Fruit fly (Drosophila melanogaster) whole organism, prepupa: ENCODE measurements around the gene CG7370.

Experiments
- Blimp-1 ChIP-seq: fragments of 200-800 bp; sonication (Bioruptor generic); optimal IDR thresholded peaks from 3 replicates; lab custom pipeline; 2017; ENCODE audit warnings: missing biosample characterization, missing genetic modification characterization, mild to moderate bottlenecking, moderate library complexity, missing genetic modification reagents
- CG10631 ChIP-seq: fragments of 200-800 bp; sonication (Bioruptor generic); optimal IDR thresholded peaks from 2 replicates; lab custom pipeline; 2016; ENCODE audit warnings: missing biosample characterization, missing genetic modification characterization
- CG11294 ChIP-seq: fragments of 200-800 bp; sonication (Bioruptor generic); IDR thresholded peaks from 2 replicates; pipeline ENCODE4 v1.3.6; 2022; ENCODE audit warnings: missing biosample characterization, missing genetic modification characterization
- CG15336 ChIP-seq: fragments of 200-800 bp; sonication (Bioruptor generic); IDR thresholded peaks from 2 replicates; pipeline ENCODE4 v1.3.6; 2022; ENCODE audit warnings: missing biosample characterization, missing genetic modification characterization
- CG1621 ChIP-seq: fragments of 200-800 bp; sonication (Bioruptor generic); optimal IDR thresholded peaks from 3 replicates; lab custom pipeline; 2018; ENCODE audit warnings: missing biosample characterization, mild to moderate bottlenecking, missing genetic modification characterization
- CG3032 ChIP-seq: fragments of 200-800 bp; optimal IDR thresholded peaks from 2 replicates; lab custom pipeline; 2019; ENCODE audit warnings: missing biosample characterization, mild to moderate bottlenecking, missing genetic modification characterization, moderate library complexity
- CG34406 ChIP-seq: fragments of 200-800 bp; sonication (Bioruptor generic); optimal IDR thresholded peaks from 3 replicates; lab custom pipeline; 2016; ENCODE audit warnings: missing biosample characterization, missing genetic modification characterization
- CG6163 ChIP-seq: fragments of 200-800 bp; sonication (Bioruptor generic); IDR thresholded peaks from 3 replicates; pipeline ENCODE4 v1.3.6; 2022; ENCODE audit warnings: missing biosample characterization, missing genetic modification characterization
- CG6792 ChIP-seq: fragments of 200-800 bp; sonication (Bioruptor generic); optimal IDR thresholded peaks from 3 replicates; lab custom pipeline; 2016; ENCODE audit warnings: missing biosample characterization, missing genetic modification characterization
- CG6808 ChIP-seq: fragments of 200-800 bp; sonication (Bioruptor generic); optimal IDR thresholded peaks from 3 replicates; lab custom pipeline; 2017; ENCODE audit warnings: missing biosample characterization, missing genetic modification characterization, mild to moderate bottlenecking, moderate library complexity, missing genetic modification reagents
- CG6854 ChIP-seq: fragments of 200-800 bp; sonication (Bioruptor generic); optimal IDR thresholded peaks from 2 replicates; lab custom pipeline; 2017; ENCODE audit warnings: missing biosample characterization, mild to moderate bottlenecking, missing genetic modification characterization
- CG8319 ChIP-seq: fragments of 200-800 bp; sonication (Bioruptor generic); optimal IDR thresholded peaks from 3 replicates; lab custom pipeline; 2016; ENCODE audit warnings: missing biosample characterization, missing genetic modification characterization
- CG8632 ChIP-seq: fragments of 200-800 bp; sonication (Bioruptor generic); optimal IDR thresholded peaks from 3 replicates; lab custom pipeline; 2016; ENCODE audit warnings: missing biosample characterization, missing genetic modification characterization
- Eip75B ChIP-seq: fragments of 200-800 bp; sonication (Bioruptor generic); optimal IDR thresholded peaks from 3 replicates; lab custom pipeline; 2016; ENCODE audit warnings: missing biosample characterization, missing genetic modification characterization
- Eip78C ChIP-seq: fragments of 200-800 bp; sonication (Bioruptor generic); peaks from one replicate; lab custom pipeline; 2016; ENCODE audit warnings: missing biosample characterization, missing genetic modification characterization
- Eip93F ChIP-seq: fragments of 200-800 bp; sonication (Bioruptor generic); optimal IDR thresholded peaks from 2 replicates; lab custom pipeline; 2016; ENCODE audit warnings: missing biosample characterization, mild to moderate bottlenecking, missing genetic modification characterization
- Ets96B ChIP-seq: fragments of 200-800 bp; optimal IDR thresholded peaks from 2 replicates; lab custom pipeline; 2019; ENCODE audit warnings: missing biosample characterization, mild to moderate bottlenecking, missing genetic modification characterization, moderate library complexity
- Gug ChIP-seq: fragments of 200-800 bp; sonication (Bioruptor generic); IDR thresholded peaks from 2 replicates; pipeline ENCODE4 v1.3.6; 2022; ENCODE audit warnings: missing biosample characterization, missing genetic modification characterization
- Hr38 ChIP-seq: sonication (Bioruptor generic); optimal IDR thresholded peaks from 2 replicates; lab custom pipeline; 2016; ENCODE audit warnings: missing biosample characterization, missing genetic modification characterization
- Hr39 ChIP-seq: fragments of 200-800 bp; sonication (Bioruptor generic); optimal IDR thresholded peaks from 2 replicates; lab custom pipeline; 2016; ENCODE audit warnings: missing biosample characterization, missing genetic modification characterization
- Hr4 ChIP-seq: fragments of 200-800 bp; sonication (Bioruptor generic); optimal IDR thresholded peaks from 3 replicates; lab custom pipeline; 2016; ENCODE audit warnings: missing biosample characterization, missing genetic modification characterization
- Smox ChIP-seq: fragments of 200-800 bp; sonication (Bioruptor generic); optimal IDR thresholded peaks from 3 replicates; lab custom pipeline; 2016; ENCODE audit warnings: missing biosample characterization, missing genetic modification characterization
- Sox102F ChIP-seq: fragments of 200-800 bp; sonication (Bioruptor generic); optimal IDR thresholded peaks from 2 replicates; lab custom pipeline; 2016; ENCODE audit warnings: missing biosample characterization, mild to moderate bottlenecking, missing genetic modification characterization
- Sox15 ChIP-seq: fragments of 200-800 bp; sonication (Bioruptor generic); optimal IDR thresholded peaks from 3 replicates; lab custom pipeline; 2016; ENCODE audit warnings: missing biosample characterization, missing genetic modification characterization
- achi ChIP-seq: fragments of 200-800 bp; sonication (Bioruptor generic); optimal IDR thresholded peaks from 3 replicates; lab custom pipeline; 2016; ENCODE audit warnings: missing biosample characterization, missing genetic modification characterization
- acj6 ChIP-seq: fragments of 200-800 bp; sonication (Bioruptor generic); optimal IDR thresholded peaks from 3 replicates; lab custom pipeline; 2016; ENCODE audit warnings: missing biosample characterization, missing genetic modification characterization
- cyc ChIP-seq: fragments of 200-800 bp; sonication (Bioruptor generic); optimal IDR thresholded peaks from 3 replicates; lab custom pipeline; 2016; ENCODE audit warnings: missing biosample characterization, missing genetic modification characterization
- dsx ChIP-seq: fragments of 200-800 bp; optimal IDR thresholded peaks from 3 replicates; lab custom pipeline; 2019; ENCODE audit warnings: missing biosample characterization, mild to moderate bottlenecking, missing genetic modification characterization, moderate library complexity; ENCODE audit not compliant: poor library complexity, severe bottlenecking
- eg ChIP-seq: fragments of 200-800 bp; sonication (Bioruptor generic); IDR thresholded peaks from 3 replicates; pipeline ENCODE4 v1.3.6; 2022; ENCODE audit warnings: missing biosample characterization, missing genetic modification characterization
- esn ChIP-seq: fragments of 200-800 bp; sonication (Bioruptor generic); optimal IDR thresholded peaks from 2 replicates; lab custom pipeline; 2016; ENCODE audit warnings: missing biosample characterization, mild to moderate bottlenecking, missing genetic modification characterization, moderate library complexity
- fd59A ChIP-seq: fragments of 200-800 bp; sonication (Bioruptor generic); optimal IDR thresholded peaks from 2 replicates; lab custom pipeline; 2017; ENCODE audit warnings: missing biosample characterization, mild to moderate bottlenecking, missing genetic modification characterization, missing genetic modification reagents
- fd85E ChIP-seq: fragments of 200-800 bp; sonication (Bioruptor generic); optimal IDR thresholded peaks from 3 replicates; lab custom pipeline; 2016; ENCODE audit warnings: missing biosample characterization, missing genetic modification characterization
- lz ChIP-seq: fragments of 200-800 bp; sonication (Bioruptor generic); optimal IDR thresholded peaks from 3 replicates; lab custom pipeline; 2016; ENCODE audit warnings: missing biosample characterization, missing genetic modification characterization
- net ChIP-seq: fragments of 200-800 bp; sonication (Bioruptor generic); optimal IDR thresholded peaks from 3 replicates; lab custom pipeline; 2016; ENCODE audit warnings: missing biosample characterization, missing genetic modification characterization
- salr ChIP-seq, 2 experiments: fragments of 200-800 bp; sonication (Bioruptor generic); optimal IDR thresholded peaks; 3 replicates each; lab custom pipeline; 2016 to 2018; ENCODE audit warnings: missing biosample characterization in 2 of 2, missing genetic modification characterization in 2 of 2, mild to moderate bottlenecking in 1 of 2
- ss ChIP-seq, 2 experiments: fragments of 200-800 bp; sonication (Bioruptor generic); optimal IDR thresholded peaks; 2 replicates in 1 of 2; 3 replicates in 1 of 2; lab custom pipeline; 2017 to 2018; ENCODE audit warnings: mild to moderate bottlenecking in 2 of 2, missing biosample characterization in 2 of 2, missing genetic modification characterization in 2 of 2, moderate library complexity in 1 of 2
- svp ChIP-seq: fragments of 200-800 bp; sonication (Bioruptor generic); peaks from one replicate; lab custom pipeline; 2016; ENCODE audit warnings: missing biosample characterization, missing genetic modification characterization
- topi ChIP-seq: fragments of 200-800 bp; sonication (Bioruptor generic); optimal IDR thresholded peaks from 3 replicates; lab custom pipeline; 2016; ENCODE audit warnings: missing biosample characterization, missing genetic modification characterization

CG7370 gene

dm6 chr3L:21728616-21729047 lies 41.0 kb upstream of the CG7370 start, which contains the start of the genes CG11247 and Polr2H (continued):
- TF ChIP-seq fd59A (peak; percentile 68), Eip78C (peak; percentile 93), acj6 (GFP tag; lab: Kevin White, UChicago) (peak; percentile 93), Sox102F (GFP tag; lab: Kevin White, UChicago) (peak; percentile 86), CG10631 (GFP tag; lab: Kevin White, UChicago) (peak; percentile 91), CG6792 (GFP tag; lab: Kevin White, UChicago) (peak; percentile 83), CG6854 (GFP tag; lab: Kevin White, UChicago) (no peak), CG8632 (peak; percentile 63), Hr38 (GFP tag; lab: Kevin White, UChicago) (peak; percentile 79), Eip75B (GFP tag; lab: Kevin White, UChicago) (peak; percentile 88), topi (peak; percentile 88), ss (GFP tag; optimal IDR thresholded peaks at IDR 0.05; lab: Kevin White, UChicago) (peak; percentile 29 to 60), lz (GFP tag; lab: Kevin White, UChicago) (peak; percentile 94), eg (GFP tag; lab: Robert Waterston, UW) (peak; percentile 87), Smox (GFP tag; lab: Kevin White, UChicago) (peak; percentile 86), CG6163 (GFP tag; lab: Robert Waterston, UW) (peak; percentile 92), net (GFP tag; lab: Kevin White, UChicago) (peak; percentile 83), Eip93F (GFP tag; lab: Kevin White, UChicago) (peak; percentile 31), fd85E (GFP tag; lab: Kevin White, UChicago) (peak; percentile 58), CG3032 (tag; lab: Kevin White, UChicago) (peak; percentile 88), CG34406 (peak; percentile 79), CG8319 (GFP tag; lab: Kevin White, UChicago) (peak; percentile 80), CG6808 (GFP tag; lab: Kevin White, UChicago) (peak; percentile 61), CG15336 (GFP tag; lab: Robert Waterston, UW) (peak; percentile 73), achi (GFP tag; lab: Kevin White, UChicago) (peak; percentile 89), CG11294 (GFP tag; lab: Robert Waterston, UW) (peak; percentile 79; the same call in 1 of the 2 replicates)

dm6 chr3L:21730354-21730753 lies 39.3 kb upstream of the CG7370 start, which contains the start of gene CG14570:
Gene CG14570, minus strand, starts transcription at chr3L:21730454.
- no peak for TF ChIP-seq net (GFP tag; lab: Kevin White, UChicago)
- TF ChIP-seq Ets96B = no peak
- TF ChIP-seq Blimp-1 (GFP tag; lab: Kevin White, UChicago) = no peak
- TF ChIP-seq Hr39 (GFP tag; lab: Kevin White, UChicago) = no peak
- TF ChIP-seq cyc (GFP tag; lab: Kevin White, UChicago) = no peak
- TF ChIP-seq CG6163 (GFP tag; lab: Robert Waterston, UW) = no peak
- TF ChIP-seq Gug (GFP tag; lab: Robert Waterston, UW) = no peak
- no peak for TF ChIP-seq lz (GFP tag; lab: Kevin White, UChicago)
- TF ChIP-seq CG3032 (tag; lab: Kevin White, UChicago) = no peak
- TF ChIP-seq Sox15 (GFP tag; lab: Kevin White, UChicago) = no peak
- TF ChIP-seq CG6808 (GFP tag; lab: Kevin White, UChicago) = no peak
- TF ChIP-seq esn (GFP tag; lab: Kevin White, UChicago) = no peak
- no peak for TF ChIP-seq CG34406
- no peak for TF ChIP-seq CG8632
- TF ChIP-seq Smox (GFP tag; lab: Kevin White, UChicago) = no peak
- TF ChIP-seq Hr4 (GFP tag; lab: Kevin White, UChicago) = no peak
- no peak for TF ChIP-seq dsx
- no peak for TF ChIP-seq salr (GFP tag; optimal IDR thresholded peaks at IDR 0.05; lab: Kevin White, UChicago)

DNA sequence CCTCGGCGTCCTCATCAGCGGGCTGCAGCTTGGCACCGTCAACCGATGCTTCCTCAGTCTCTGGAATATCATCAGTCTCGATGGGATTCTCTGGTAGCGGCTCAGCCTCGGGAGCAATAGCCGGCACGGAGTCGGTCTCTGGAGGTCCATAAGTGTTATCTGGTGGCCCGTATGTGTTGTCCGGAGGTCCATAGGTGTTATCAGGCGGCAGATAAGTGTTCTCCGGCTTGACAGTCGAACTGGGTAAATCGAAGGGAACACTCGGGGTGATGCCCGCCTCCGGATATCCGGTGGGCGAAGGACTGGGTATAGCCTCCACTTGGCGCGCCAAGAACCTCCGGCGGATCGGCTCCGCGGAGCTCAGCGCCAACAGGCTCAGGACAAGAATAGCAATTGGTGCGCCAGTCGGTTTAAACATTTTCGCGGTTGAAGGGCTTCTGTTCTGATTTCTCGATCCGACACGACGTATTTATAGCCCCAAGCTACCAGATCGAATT lies 38.5 kb upstream of the CG7370 start, which contains the start of gene CG14569:
Gene CG14569 (minus strand): TSS at position 447 of the 497 bp plus-strand sequence.
- TF ChIP-seq CG1621 (tag; lab: Kevin White, UChicago) (no peak), svp (GFP tag; lab: Kevin White, UChicago) (peak; percentile 97)
